Worm (Caenorhabditis elegans) whole organism, young adult: ENCODE data around the gene best-3.

Experiments
- B0261.1 ChIP-seq: sonication (generic microtip); optimal IDR thresholded peaks from 2 replicates; lab custom pipeline; 2016; ENCODE audit warnings: mild to moderate bottlenecking, missing genetic modification characterization, moderate library complexity, missing compliant biosample characterization
- B0336.3 ChIP-seq: fragments of 200-800 bp; sonication (Bioruptor generic); IDR thresholded peaks from 2 replicates; pipeline ENCODE4 v1.3.6; 2022; ENCODE audit warnings: missing genetic modification characterization, missing compliant biosample characterization
- F10E7.11 ChIP-seq: sonication (generic microtip); optimal IDR thresholded peaks from 2 replicates; lab custom pipeline; 2017; ENCODE audit warnings: mild to moderate bottlenecking, missing genetic modification characterization, moderate library complexity, missing compliant biosample characterization
- F37B4.10 ChIP-seq: fragments of 200-800 bp; sonication (Bioruptor generic); IDR thresholded peaks from 2 replicates; pipeline ENCODE4 v1.3.6; 2022; ENCODE audit warnings: missing genetic modification characterization, missing compliant biosample characterization
- T26A5.8 ChIP-seq: sonication (generic microtip); optimal IDR thresholded peaks from 2 replicates; lab custom pipeline; 2016; ENCODE audit warnings: missing genetic modification characterization, missing compliant biosample characterization
- Y53G8AR.9 ChIP-seq: fragments of 200-800 bp; sonication (Bioruptor generic); conservative IDR thresholded peaks from 2 replicates; pipeline ENCODE4 v1.3.6; 2022; ENCODE audit warnings: missing genetic modification reagents, missing genetic modification characterization, missing compliant biosample characterization
- Y56A3A.18 ChIP-seq: fragments of 200-800 bp; sonication (Bioruptor generic); IDR thresholded peaks from 2 replicates; pipeline ENCODE4 v1.3.6; 2022; ENCODE audit warnings: missing genetic modification reagents, missing genetic modification characterization, missing compliant biosample characterization
- Y67H2A.10 ChIP-seq: fragments of 200-800 bp; sonication (Bioruptor generic); conservative IDR thresholded peaks from 2 replicates; pipeline ENCODE4 v1.3.6; 2022; ENCODE audit warnings: missing genetic modification reagents, missing genetic modification characterization, missing compliant biosample characterization
- attf-3 ChIP-seq: fragments of 200-800 bp; sonication (Bioruptor generic); conservative IDR thresholded peaks from 2 replicates; pipeline ENCODE4 v1.3.6; 2022; ENCODE audit warnings: missing genetic modification reagents, missing genetic modification characterization, missing compliant biosample characterization
- attf-5 ChIP-seq: fragments of 200-800 bp; sonication (Bioruptor generic); optimal IDR thresholded peaks from 2 replicates; lab custom pipeline; 2018; ENCODE audit warnings: mild to moderate bottlenecking, missing genetic modification characterization, missing compliant biosample characterization
- ccch-3 ChIP-seq: fragments of 200-800 bp; sonication (Bioruptor generic); optimal IDR thresholded peaks from 2 replicates; lab custom pipeline; 2018; ENCODE audit warnings: mild to moderate bottlenecking, missing genetic modification characterization, missing compliant biosample characterization
- cebp-1 ChIP-seq, 2 experiments: fragments of 200-800 bp in 1 of 2; sonication (Bioruptor generic) in 1 of 2; sonication (generic microtip) in 1 of 2; IDR thresholded peaks in 1 of 2; optimal IDR thresholded peaks in 1 of 2; 2 replicates each; pipeline versions ENCODE4 v1.3.6 to Lab custom; 2017 to 2022; ENCODE audit warnings: missing compliant biosample characterization in 2 of 2, missing genetic modification characterization in 2 of 2, mild to moderate bottlenecking in 1 of 2, missing genetic modification reagents in 1 of 2, moderate library complexity in 1 of 2
- ceh-100 ChIP-seq: fragments of 200-800 bp; sonication (Bioruptor generic); IDR thresholded peaks from 2 replicates; pipeline ENCODE4 v1.3.6; 2022; ENCODE audit warnings: missing genetic modification reagents, missing genetic modification characterization, missing compliant biosample characterization
- ceh-27 ChIP-seq: fragments of 200-800 bp; sonication (Bioruptor generic); optimal IDR thresholded peaks from 2 replicates; lab custom pipeline; 2018; ENCODE audit warnings: mild to moderate bottlenecking, missing genetic modification characterization, moderate library complexity, missing compliant biosample characterization
- ceh-79 ChIP-seq: sonication (generic microtip); optimal IDR thresholded peaks from 2 replicates; lab custom pipeline; 2017; ENCODE audit warnings: mild to moderate bottlenecking, missing genetic modification characterization, missing compliant biosample characterization
- ceh-91 ChIP-seq: fragments of 200-800 bp; sonication (Bioruptor generic); IDR thresholded peaks from 2 replicates; pipeline ENCODE4 v1.3.6; 2022; ENCODE audit warnings: missing genetic modification reagents, missing genetic modification characterization, missing compliant biosample characterization
- chd-7 ChIP-seq: sonication (generic microtip); optimal IDR thresholded peaks from 2 replicates; lab custom pipeline; 2016; ENCODE audit warnings: mild to moderate bottlenecking, missing genetic modification characterization, moderate library complexity, missing compliant biosample characterization
- dox-1 ChIP-seq: fragments of 200-800 bp; sonication (Bioruptor generic); IDR thresholded peaks from 2 replicates; pipeline ENCODE4 v1.3.6; 2022; ENCODE audit warnings: missing genetic modification reagents, missing genetic modification characterization, missing compliant biosample characterization
- dpl-1 ChIP-seq: fragments of 150-350 bp; optimal IDR thresholded peaks from 2 replicates; lab custom pipeline; 2014; ENCODE audit warnings: missing biosample characterization, missing genetic modification reagents, missing genetic modification characterization
- efl-1 ChIP-seq: fragments of 150-350 bp; optimal IDR thresholded peaks from 2 replicates; lab custom pipeline; 2014; ENCODE audit warnings: missing biosample characterization, missing genetic modification reagents, missing genetic modification characterization
- egl-44 ChIP-seq: fragments of 200-800 bp; sonication (Bioruptor generic); IDR thresholded peaks from 2 replicates; pipeline ENCODE4 v1.3.6; 2022; ENCODE audit warnings: missing genetic modification reagents, missing genetic modification characterization, missing compliant biosample characterization
- ekl-4 ChIP-seq: fragments of 200-800 bp; sonication (Bioruptor generic); IDR thresholded peaks from 2 replicates; pipeline ENCODE4 v1.3.6; 2022; ENCODE audit warnings: missing genetic modification reagents, missing genetic modification characterization, missing compliant biosample characterization
- him-1 ChIP-seq: sonication (generic microtip); optimal IDR thresholded peaks from 2 replicates; lab custom pipeline; 2016; ENCODE audit warnings: missing genotype, missing genetic modification reagents, missing genetic modification characterization, missing compliant biosample characterization
- hmg-20 ChIP-seq: fragments of 200-800 bp; sonication (Bioruptor generic); IDR thresholded peaks from 2 replicates; pipeline ENCODE4 v1.3.6; 2022; ENCODE audit warnings: missing genetic modification reagents, missing genetic modification characterization, missing compliant biosample characterization
- hrde-1 ChIP-seq: sonication (generic microtip); optimal IDR thresholded peaks from 2 replicates; lab custom pipeline; 2016; ENCODE audit warnings: missing genetic modification characterization, mild to moderate bottlenecking, missing compliant biosample characterization, moderate library complexity, missing genotype, missing genetic modification reagents, borderline replicate concordance
- hsf-1 ChIP-seq: fragments of 200-800 bp; sonication (Bioruptor generic); IDR thresholded peaks from 2 replicates; pipeline ENCODE4 v1.3.6; 2022; ENCODE audit warnings: missing genetic modification reagents, missing genetic modification characterization, missing compliant biosample characterization
- lag-1 ChIP-seq: fragments of 200-800 bp; sonication (Bioruptor generic); IDR thresholded peaks from 2 replicates; pipeline ENCODE4 v1.3.6; 2022; ENCODE audit warnings: missing genetic modification reagents, missing genetic modification characterization, missing compliant biosample characterization
- lin-40 ChIP-seq: sonication (generic microtip); optimal IDR thresholded peaks from 2 replicates; lab custom pipeline; 2016; ENCODE audit warnings: missing genetic modification characterization, mild to moderate bottlenecking, missing compliant biosample characterization, missing genotype, missing genetic modification reagents
- madf-6 ChIP-seq: fragments of 200-800 bp; sonication (Bioruptor generic); IDR thresholded peaks from 2 replicates; pipeline ENCODE4 v1.3.6; 2022; ENCODE audit warnings: missing genetic modification reagents, missing genetic modification characterization, missing compliant biosample characterization
- nfya-1 ChIP-seq: sonication (generic microtip); optimal IDR thresholded peaks from 2 replicates; lab custom pipeline; 2017; ENCODE audit warnings: antibody characterized with exemption, missing compliant biosample characterization, missing genetic modification characterization, borderline replicate concordance; ENCODE audit not compliant: insufficient read depth
- pbrm-1 ChIP-seq: fragments of 200-800 bp; sonication (Bioruptor generic); IDR thresholded peaks from 2 replicates; pipeline ENCODE4 v1.3.6; 2022; ENCODE audit warnings: missing genetic modification reagents, missing genetic modification characterization, missing compliant biosample characterization
- rcor-1 ChIP-seq: fragments of 200-800 bp; sonication (Bioruptor generic); IDR thresholded peaks from 2 replicates; pipeline ENCODE4 v1.3.6; 2022; ENCODE audit warnings: missing genetic modification reagents, missing genetic modification characterization, missing compliant biosample characterization
- rec-8 ChIP-seq, 2 experiments: sonication (generic microtip); optimal IDR thresholded peaks; 2 replicates each; lab custom pipeline; 2016; ENCODE audit warnings: mild to moderate bottlenecking in 2 of 2, missing genetic modification characterization in 2 of 2, missing genetic modification reagents in 2 of 2, missing genotype in 2 of 2, missing biosample characterization in 1 of 2, missing compliant biosample characterization in 1 of 2, moderate library complexity in 1 of 2
- repo-1 ChIP-seq: sonication (generic microtip); optimal IDR thresholded peaks from 2 replicates; lab custom pipeline; 2017; ENCODE audit warnings: mild to moderate bottlenecking, missing genetic modification characterization, missing compliant biosample characterization
- sea-2 ChIP-seq: fragments of 200-800 bp; sonication (Bioruptor generic); IDR thresholded peaks from 2 replicates; pipeline ENCODE4 v1.3.6; 2022; ENCODE audit warnings: missing genetic modification characterization, missing compliant biosample characterization
- snpc-1.3 ChIP-seq: sonication (generic microtip); optimal IDR thresholded peaks from 2 replicates; lab custom pipeline; 2017; ENCODE audit warnings: missing genetic modification characterization, mild to moderate bottlenecking, missing compliant biosample characterization, antibody characterized with exemption, moderate library complexity, missing genotype, missing genetic modification reagents; ENCODE audit not compliant: insufficient read depth
- snpc-4 ChIP-seq, 5 experiments: fragments of 150-350 bp in 1 of 5; sonication (generic microtip) in 4 of 5; optimal IDR thresholded peaks; 2 replicates each; lab custom pipeline; 2014 to 2018; ENCODE audit warnings: missing genetic modification characterization in 5 of 5, missing biosample characterization in 3 of 5, antibody characterized with exemption in 2 of 5, mild to moderate bottlenecking in 2 of 5, missing compliant biosample characterization in 2 of 5, missing genotype in 2 of 5, moderate library complexity in 2 of 5, missing genetic modification reagents in 1 of 5
- tbp1 ChIP-seq: fragments of 200-800 bp; sonication (Bioruptor generic); optimal IDR thresholded peaks from 2 replicates; lab custom pipeline; 2018; ENCODE audit warnings: mild to moderate bottlenecking, missing genetic modification characterization, missing compliant biosample characterization
- unc-130 ChIP-seq: sonication (generic microtip); optimal IDR thresholded peaks from 2 replicates; lab custom pipeline; 2016; ENCODE audit warnings: missing genetic modification reagents, missing genetic modification characterization, missing compliant biosample characterization
- xnd-1 ChIP-seq: sonication (generic microtip); optimal IDR thresholded peaks from 2 replicates; lab custom pipeline; 2016; ENCODE audit warnings: missing genotype, missing genetic modification reagents, missing genetic modification characterization, missing compliant biosample characterization
- ztf-18 ChIP-seq: sonication (generic microtip); optimal IDR thresholded peaks from 2 replicates; lab custom pipeline; 2016; ENCODE audit warnings: missing genotype, mild to moderate bottlenecking, missing genetic modification characterization, missing compliant biosample characterization
- ztf-6 ChIP-seq: fragments of 200-800 bp; sonication (Bioruptor generic); IDR thresholded peaks from 2 replicates; pipeline ENCODE4 v1.3.6; 2022; ENCODE audit warnings: missing genetic modification reagents, missing genetic modification characterization, missing compliant biosample characterization

best-3 gene

ce11 chrII:51352-51751, 38.6 kb downstream of the best-3 start, which contains the start of gene sptl-1:
TSS of gene sptl-1 (plus strand) at chrII:51652.
- TF ChIP-seq attf-5 (no peak), madf-6 (GFP tag; lab: Robert Waterston, UW) (0 out of 2 replicates have a peak, but pooled peaks have one; percentile 23)

- TF ChIP-seq snpc-1.3 (tag; lab: Kevin White, UChicago) (no peak), cebp-1 (GFP tag; IDR thresholded peaks at IDR 0.05; lab: Robert Waterston, UW) (no peak), cebp-1 (tag; optimal IDR thresholded peaks at IDR 0.05; lab: Kevin White, UChicago) (no peak), Y67H2A.10 (no peak), repo-1 (no peak), T26A5.8 (tag; lab: Kevin White, UChicago) (no peak), sea-2 (GFP tag; lab: Robert Waterston, UW) (no peak), hsf-1 (no peak), attf-3 (GFP tag; lab: Robert Waterston, UW) (no peak)
- TF ChIP-seq, all 124 proteins: peak for 0
These were observed 42.4 kb downstream of the best-3 start, which contains the start of gene tre-5 for ce11 chrII:55204-55603. TSS of gene tre-5 (minus strand) at chrII:55304.

ce11 chrII:57370-57769, 44.6 kb downstream of the best-3 start, which contains the start of gene ascc-1:
TSS of gene ascc-1 (plus strand) at chrII:57670.
- TF ChIP-seq tbp1 (GFP tag; lab: Kevin White, UChicago): no peak
- TF ChIP-seq rec-8 (tag; optimal IDR thresholded peaks at IDR 0.05; lab: Kevin White, UChicago): no peak
- no peak for TF ChIP-seq dox-1 (GFP tag; lab: Robert Waterston, UW)
- no peak for TF ChIP-seq ceh-100 (GFP tag; lab: Robert Waterston, UW)
- TF ChIP-seq Y53G8AR.9: no peak
- no peak for TF ChIP-seq attf-5
- no peak for TF ChIP-seq B0261.1
- no peak for TF ChIP-seq chd-7 (tag; lab: Kevin White, UChicago)
- TF ChIP-seq Y56A3A.18: no peak
- no peak for TF ChIP-seq ceh-91 (GFP tag; lab: Robert Waterston, UW)

ce11 chrII:57873-58272, 45.1 kb downstream of the best-3 start:
- TF ChIP-seq lin-40: no peak
- peak; percentile 16 for TF ChIP-seq dpl-1 (GFP tag; lab: Kevin White, UChicago)
- no peak for TF ChIP-seq him-1
- TF ChIP-seq hmg-20: no peak
- TF ChIP-seq nfya-1 (tag; lab: Kevin White, UChicago): no peak
- TF ChIP-seq ztf-18 (tag; lab: Kevin White, UChicago): no peak
- no peak for TF ChIP-seq ztf-6
- TF ChIP-seq ceh-27: no peak
- no peak for TF ChIP-seq hrde-1 (tag; lab: Kevin White, UChicago)
- peak; percentile 59; the same call in 1 of the 2 replicates for TF ChIP-seq B0336.3
- TF ChIP-seq xnd-1 (tag; lab: Kevin White, UChicago): peak; percentile 17
- TF ChIP-seq ekl-4 (GFP tag; lab: Robert Waterston, UW): 0 out of 2 replicates have a peak, but pooled peaks have one; percentile 45
- no peak for TF ChIP-seq ccch-3 (GFP tag; lab: Kevin White, UChicago)
- TF ChIP-seq efl-1 (GFP tag; lab: Kevin White, UChicago): peak; percentile 10
- no peak for TF ChIP-seq unc-130 (GFP tag; lab: Kevin White, UChicago)
- peak; percentile 55; the same call in 1 of the 2 replicates for TF ChIP-seq pbrm-1 (GFP tag; lab: Robert Waterston, UW)
- no peak for TF ChIP-seq F37B4.10 (GFP tag; lab: Robert Waterston, UW)
- no peak for TF ChIP-seq rcor-1 (GFP tag; lab: Robert Waterston, UW)
- TF ChIP-seq madf-6 (GFP tag; lab: Robert Waterston, UW): peak; percentile 66
- no peak for TF ChIP-seq egl-44 (GFP tag; lab: Robert Waterston, UW)
- TF ChIP-seq F10E7.11 (tag; lab: Kevin White, UChicago): no peak
- no peak for TF ChIP-seq lag-1 (GFP tag; lab: Robert Waterston, UW)
- no peak for TF ChIP-seq snpc-4 (GFP tag; optimal IDR thresholded peaks at IDR 0.05; lab: Kevin White, UChicago)
- no peak for TF ChIP-seq snpc-4 (tag; optimal IDR thresholded peaks at IDR 0.05; lab: Kevin White, UChicago)
- no peak for TF ChIP-seq ceh-79
